Fruit fly (Drosophila melanogaster) whole organism, pupa: Measurements from ENCODE around the gene ERR.

ENCODE experiments used
- CG14655 ChIP-seq: fragments of 200-800 bp; sonication (Bioruptor generic); optimal IDR thresholded peaks from 3 replicates; lab custom pipeline; 2017; ENCODE audit warnings: mild to moderate bottlenecking, missing biosample characterization, missing genetic modification reagents, missing genetic modification characterization
- CG15710 ChIP-seq: fragments of 200-800 bp; sonication (Bioruptor generic); optimal IDR thresholded peaks from 2 replicates; lab custom pipeline; 2018; ENCODE audit warnings: missing biosample characterization, mild to moderate bottlenecking, missing genetic modification characterization, moderate library complexity
- CG4496 ChIP-seq: fragments of 200-800 bp; sonication (Bioruptor generic); IDR thresholded peaks from 3 replicates; pipeline ENCODE4 v1.3.6; 2022; ENCODE audit warnings: missing biosample characterization, missing genetic modification characterization
- EcR ChIP-seq: fragments of 200-800 bp; sonication (Bioruptor generic); optimal IDR thresholded peaks from 3 replicates; lab custom pipeline; 2019; ENCODE audit warnings: missing biosample characterization, missing genetic modification characterization, mild to moderate bottlenecking, moderate library complexity, missing genetic modification reagents
- Ets98B ChIP-seq: fragments of 200-800 bp; sonication (Bioruptor generic); IDR thresholded peaks from 2 replicates; pipeline ENCODE4 v1.3.6; 2022; ENCODE audit warnings: missing biosample characterization, missing genetic modification characterization
- Pif1B ChIP-seq: fragments of 200-800 bp; sonication (Bioruptor generic); optimal IDR thresholded peaks from 3 replicates; lab custom pipeline; 2016; ENCODE audit warnings: missing biosample characterization, missing genetic modification characterization
- fd96Ca ChIP-seq: fragments of 200-800 bp; sonication (Bioruptor generic); IDR thresholded peaks from 3 replicates; pipeline ENCODE4 v1.3.6; 2022; ENCODE audit warnings: missing biosample characterization, missing genetic modification characterization
- gl ChIP-seq: fragments of 200-800 bp; sonication (Bioruptor generic); optimal IDR thresholded peaks from 2 replicates; lab custom pipeline; 2018; ENCODE audit warnings: missing biosample characterization, mild to moderate bottlenecking, missing genetic modification characterization
- rn ChIP-seq: fragments of 200-800 bp; sonication (Bioruptor generic); IDR thresholded peaks from 2 replicates; pipeline ENCODE4 v1.3.6; 2022; ENCODE audit warnings: missing biosample characterization, missing genetic modification characterization

- TF ChIP-seq CG14655 (GFP tag; lab: Kevin White, UChicago) (no peak), rn (no peak), Ets98B (GFP tag; lab: Robert Waterston, UW) (no peak), gl (tag; lab: Kevin White, UChicago) (no peak), fd96Ca (GFP tag; lab: Robert Waterston, UW) (no peak), CG15710 (tag; lab: Kevin White, UChicago) (no peak), Pif1B (no peak), CG4496 (no peak), EcR (GFP tag; lab: Kevin White, UChicago) (no peak)
These were observed 31.1 kb downstream of the ERR start for dm6 chr3L:8155324-8155723.
